Worm (Caenorhabditis elegans): Measurements from ENCODE around the gene C01G10.4.

- TF ChIP-seq him-1 (tag; optimal IDR thresholded peaks at IDR 0.05) = no peak
- peak; percentile 32 for TF ChIP-seq W03F9.2 (tag; optimal IDR thresholded peaks at IDR 0.05)
- TF ChIP-seq dao-5 (tag; optimal IDR thresholded peaks at IDR 0.05) = no peak
Observed at ce11 chrV:15059534-15059933, 30.0 kb upstream of the C01G10.4 start, which contains the start of the genes mcm-3 and C25D7.15.
